Fruit fly (Drosophila melanogaster) whole organism, embryonic: Measurements from ENCODE around the gene Reepl1.

ENCODE experiments used
- CG10209 ChIP-seq: fragments of 200-800 bp; sonication (Bioruptor generic); optimal IDR thresholded peaks from 3 replicates; lab custom pipeline; 2017; ENCODE audit warnings: missing biosample characterization, mild to moderate bottlenecking, missing genetic modification characterization, missing genetic modification reagents
- CG10274 ChIP-seq: fragments of 200-800 bp; sonication (Bioruptor generic); optimal IDR thresholded peaks from 3 replicates; lab custom pipeline; 2017; ENCODE audit warnings: missing biosample characterization, mild to moderate bottlenecking, missing genetic modification characterization
- CG10321 ChIP-seq: fragments of 200-800 bp; sonication (Bioruptor generic); IDR thresholded peaks from 2 replicates; pipeline ENCODE4 v1.3.6; 2022; ENCODE audit warnings: missing biosample characterization, missing genetic modification characterization
- CG11093 ChIP-seq: fragments of 200-800 bp; sonication (Bioruptor generic); IDR thresholded peaks from 3 replicates; pipeline ENCODE4 v1.3.6; 2022; ENCODE audit warnings: missing biosample characterization, missing genetic modification characterization
- CG11696 ChIP-seq: fragments of 200-800 bp; sonication (Bioruptor generic); IDR thresholded peaks from 2 replicates; pipeline ENCODE4 v1.3.6; 2022; ENCODE audit warnings: missing biosample characterization, missing genetic modification characterization
- CG13424 ChIP-seq: fragments of 200-800 bp; sonication (Bioruptor generic); optimal IDR thresholded peaks from 2 replicates; lab custom pipeline; 2019; ENCODE audit warnings: missing biosample characterization, mild to moderate bottlenecking, missing genetic modification characterization, moderate library complexity
- CG15073 ChIP-seq: fragments of 200-800 bp; sonication (Bioruptor generic); optimal IDR thresholded peaks from 2 replicates; lab custom pipeline; 2016; ENCODE audit warnings: missing biosample characterization, missing genetic modification characterization
- CG15269 ChIP-seq: fragments of 200-800 bp; sonication (Bioruptor generic); optimal IDR thresholded peaks from 2 replicates; lab custom pipeline; 2018; ENCODE audit warnings: missing biosample characterization, mild to moderate bottlenecking, missing genetic modification characterization, moderate library complexity
- CG1529 ChIP-seq: fragments of 200-800 bp; sonication (Bioruptor generic); optimal IDR thresholded peaks from 3 replicates; lab custom pipeline; 2018; ENCODE audit warnings: missing biosample characterization, missing genetic modification characterization
- CG15601 ChIP-seq: fragments of 200-800 bp; sonication (Bioruptor generic); optimal IDR thresholded peaks from 3 replicates; lab custom pipeline; 2019; ENCODE audit warnings: missing biosample characterization, mild to moderate bottlenecking, missing genetic modification characterization, moderate library complexity
- CG15696 ChIP-seq: fragments of 200-800 bp; sonication (Bioruptor generic); optimal IDR thresholded peaks from 2 replicates; lab custom pipeline; 2019; ENCODE audit warnings: missing biosample characterization, mild to moderate bottlenecking, missing genetic modification characterization, moderate library complexity
- CG17186 ChIP-seq: fragments of 200-800 bp; sonication (Bioruptor generic); optimal IDR thresholded peaks from 3 replicates; lab custom pipeline; 2017; ENCODE audit warnings: missing biosample characterization, missing genetic modification reagents, missing genetic modification characterization
- CG17359 ChIP-seq: fragments of 200-800 bp; sonication (Bioruptor generic); optimal IDR thresholded peaks from 3 replicates; lab custom pipeline; 2018; ENCODE audit warnings: missing biosample characterization, mild to moderate bottlenecking, missing genetic modification characterization, moderate library complexity
- CG30020 ChIP-seq: fragments of 200-800 bp; optimal IDR thresholded peaks from 2 replicates; lab custom pipeline; 2019; ENCODE audit warnings: missing biosample characterization, mild to moderate bottlenecking, missing genetic modification characterization, moderate library complexity
- CG3065 ChIP-seq: fragments of 200-800 bp; sonication (Bioruptor generic); optimal IDR thresholded peaks from 2 replicates; lab custom pipeline; 2016; ENCODE audit warnings: missing biosample characterization, missing genetic modification characterization
- CG3726 ChIP-seq: fragments of 200-800 bp; sonication (Bioruptor generic); IDR thresholded peaks from 3 replicates; pipeline ENCODE4, ENCODE4 v1.3.6; 2022; ENCODE audit warnings: missing biosample characterization, missing genetic modification characterization
- CG3847 ChIP-seq: fragments of 200-800 bp; sonication (Bioruptor generic); IDR thresholded peaks from 2 replicates; pipeline ENCODE4 v1.3.6; 2022; ENCODE audit warnings: missing biosample characterization, missing genetic modification characterization
- CG4282 ChIP-seq: fragments of 200-800 bp; sonication (Bioruptor generic); optimal IDR thresholded peaks from 2 replicates; lab custom pipeline; 2016; ENCODE audit warnings: missing biosample characterization, missing genetic modification characterization
- CG4617 ChIP-seq: fragments of 200-800 bp; sonication (Bioruptor generic); optimal IDR thresholded peaks from 3 replicates; lab custom pipeline; 2016; ENCODE audit warnings: missing biosample characterization, missing genetic modification characterization, borderline replicate concordance
- CG6689 ChIP-seq: fragments of 200-800 bp; sonication (Bioruptor generic); IDR thresholded peaks from 2 replicates; pipeline ENCODE4 v1.3.6; 2022; ENCODE audit warnings: missing biosample characterization, missing genetic modification characterization
- D19A ChIP-seq: fragments of 200-800 bp; optimal IDR thresholded peaks from 3 replicates; lab custom pipeline; 2019; ENCODE audit warnings: missing biosample characterization, mild to moderate bottlenecking, missing genetic modification characterization, moderate library complexity
- Dek ChIP-seq: fragments of 200-800 bp; sonication (Bioruptor generic); optimal IDR thresholded peaks from 3 replicates; lab custom pipeline; 2019; ENCODE audit warnings: missing biosample characterization, mild to moderate bottlenecking, missing genetic modification characterization, moderate library complexity
- Eip74EF ChIP-seq, 2 experiments: fragments of 200-800 bp in 1 of 2; fragments of >200 bp in 1 of 2; sonication (Bioruptor generic) in 1 of 2; optimal IDR thresholded peaks; 2 replicates each; lab custom pipeline; 2017 to 2019; ENCODE audit warnings: missing biosample characterization in 2 of 2, missing genetic modification characterization in 2 of 2, mild to moderate bottlenecking in 1 of 2, moderate library complexity in 1 of 2
- Gug ChIP-seq: fragments of 200-800 bp; sonication (Bioruptor generic); IDR thresholded peaks from 4 replicates; pipeline ENCODE4 v1.3.6; 2022; ENCODE audit warnings: missing biosample characterization, missing genetic modification characterization
- Kr ChIP-seq: fragments of 200-800 bp; sonication (Bioruptor generic); optimal IDR thresholded peaks from 2 replicates; lab custom pipeline; 2017; ENCODE audit warnings: missing biosample characterization, mild to moderate bottlenecking, missing genetic modification characterization
- Max ChIP-seq: fragments of 200-800 bp; sonication (Bioruptor generic); optimal IDR thresholded peaks from 2 replicates; lab custom pipeline; 2016; ENCODE audit warnings: missing biosample characterization, mild to moderate bottlenecking, missing genetic modification characterization
- NFAT ChIP-seq: fragments of 200-800 bp; sonication (Bioruptor generic); IDR thresholded peaks from 2 replicates; pipeline ENCODE4 v1.3.6; 2022; ENCODE audit warnings: missing biosample characterization, missing genetic modification characterization
- Stat92E ChIP-seq, 3 experiments: fragments of >200 bp in 2 of 3; fragments of 200-800 bp in 1 of 3; sonication (Bioruptor generic) in 1 of 3; optimal IDR thresholded peaks; 2 replicates each; lab custom pipeline; 2017 to 2019; ENCODE audit warnings: missing biosample characterization in 3 of 3, missing genetic modification characterization in 3 of 3, mild to moderate bottlenecking in 1 of 3, moderate library complexity in 1 of 3
- al ChIP-seq: fragments of 200-800 bp; sonication (Bioruptor generic); IDR thresholded peaks from 2 replicates; pipeline ENCODE4 v1.3.6; 2022; ENCODE audit warnings: missing biosample characterization, missing genetic modification characterization
- ato ChIP-seq: fragments of 200-800 bp; sonication (Bioruptor generic); IDR thresholded peaks from 2 replicates; pipeline ENCODE4 v1.3.6; 2022; ENCODE audit warnings: missing biosample characterization, missing genetic modification characterization; ENCODE audit not compliant: partially characterized antibody
- br ChIP-seq: fragments of >200 bp; optimal IDR thresholded peaks from 2 replicates; lab custom pipeline; 2017
- cato ChIP-seq: fragments of 200-800 bp; sonication (Bioruptor generic); optimal IDR thresholded peaks from 2 replicates; lab custom pipeline; 2016; ENCODE audit warnings: missing biosample characterization, missing genetic modification characterization, borderline replicate concordance
- caup ChIP-seq: fragments of 200-800 bp; sonication (Bioruptor generic); optimal IDR thresholded peaks from 3 replicates; lab custom pipeline; 2017; ENCODE audit warnings: missing biosample characterization, mild to moderate bottlenecking, missing genetic modification characterization, moderate library complexity; ENCODE audit not compliant: severe bottlenecking
- ci ChIP-seq: fragments of 200-800 bp; sonication (Bioruptor generic); IDR thresholded peaks from 3 replicates; pipeline ENCODE4 v1.3.6; 2022; ENCODE audit warnings: missing biosample characterization, missing genetic modification characterization
- danr ChIP-seq: fragments of 200-800 bp; sonication (Bioruptor generic); IDR thresholded peaks from 2 replicates; pipeline ENCODE4 v1.3.6; 2022; ENCODE audit warnings: missing biosample characterization, missing genetic modification characterization
- ems ChIP-seq: fragments of 200-800 bp; sonication (Bioruptor generic); optimal IDR thresholded peaks from 3 replicates; lab custom pipeline; 2016; ENCODE audit warnings: missing biosample characterization, missing genetic modification characterization
- hth ChIP-seq: fragments of >200 bp; optimal IDR thresholded peaks from 2 replicates; lab custom pipeline; 2017; ENCODE audit warnings: inconsistent platforms
- jing ChIP-seq: fragments of 200-800 bp; sonication (Bioruptor generic); optimal IDR thresholded peaks from 2 replicates; lab custom pipeline; 2018; ENCODE audit warnings: missing biosample characterization, mild to moderate bottlenecking, missing genetic modification characterization
- kni ChIP-seq: fragments of 200-800 bp; sonication (Bioruptor generic); optimal IDR thresholded peaks from 3 replicates; lab custom pipeline; 2017; ENCODE audit warnings: mild to moderate bottlenecking, missing biosample characterization, missing genetic modification reagents, missing genetic modification characterization
- lmd ChIP-seq: fragments of 200-800 bp; sonication (Bioruptor generic); IDR thresholded peaks from 2 replicates; pipeline ENCODE4 v1.3.6; 2022; ENCODE audit warnings: missing biosample characterization, missing genetic modification characterization
- mam ChIP-seq: fragments of 200-800 bp; sonication (Bioruptor generic); optimal IDR thresholded peaks from 3 replicates; lab custom pipeline; 2016; ENCODE audit warnings: missing biosample characterization, missing genetic modification characterization
- nau ChIP-seq: fragments of 200-800 bp; sonication (Bioruptor generic); optimal IDR thresholded peaks from 3 replicates; lab custom pipeline; 2017; ENCODE audit warnings: missing biosample characterization, mild to moderate bottlenecking, missing genetic modification characterization, missing genetic modification reagents
- oc ChIP-seq: fragments of 200-800 bp; sonication (Bioruptor generic); optimal IDR thresholded peaks from 2 replicates; lab custom pipeline; 2018; ENCODE audit warnings: missing biosample characterization, mild to moderate bottlenecking, missing genetic modification characterization, moderate library complexity
- phol ChIP-seq: fragments of 200-800 bp; sonication (Bioruptor generic); optimal IDR thresholded peaks from 3 replicates; lab custom pipeline; 2018; ENCODE audit warnings: missing biosample characterization, mild to moderate bottlenecking, missing genetic modification characterization, moderate library complexity
- rib ChIP-seq: fragments of 200-800 bp; sonication (Bioruptor generic); IDR thresholded peaks from 2 replicates; pipeline ENCODE4 v1.3.6; 2022; ENCODE audit warnings: missing biosample characterization, missing genetic modification characterization
- trem ChIP-seq: fragments of 200-800 bp; optimal IDR thresholded peaks from 3 replicates; lab custom pipeline; 2019; ENCODE audit warnings: missing biosample characterization, mild to moderate bottlenecking, missing genetic modification characterization, moderate library complexity
- usp ChIP-seq: fragments of >200 bp; optimal IDR thresholded peaks from 2 replicates; lab custom pipeline; 2017; ENCODE audit warnings: missing biosample characterization, missing genetic modification characterization
- wek ChIP-seq: fragments of 200-800 bp; sonication (Bioruptor generic); optimal IDR thresholded peaks from 3 replicates; lab custom pipeline; 2018; ENCODE audit warnings: missing biosample characterization, mild to moderate bottlenecking, missing genetic modification characterization, moderate library complexity
- yki ChIP-seq: fragments of >200 bp; optimal IDR thresholded peaks from 3 replicates; lab custom pipeline; 2018

Gene Reepl1

DNA sequence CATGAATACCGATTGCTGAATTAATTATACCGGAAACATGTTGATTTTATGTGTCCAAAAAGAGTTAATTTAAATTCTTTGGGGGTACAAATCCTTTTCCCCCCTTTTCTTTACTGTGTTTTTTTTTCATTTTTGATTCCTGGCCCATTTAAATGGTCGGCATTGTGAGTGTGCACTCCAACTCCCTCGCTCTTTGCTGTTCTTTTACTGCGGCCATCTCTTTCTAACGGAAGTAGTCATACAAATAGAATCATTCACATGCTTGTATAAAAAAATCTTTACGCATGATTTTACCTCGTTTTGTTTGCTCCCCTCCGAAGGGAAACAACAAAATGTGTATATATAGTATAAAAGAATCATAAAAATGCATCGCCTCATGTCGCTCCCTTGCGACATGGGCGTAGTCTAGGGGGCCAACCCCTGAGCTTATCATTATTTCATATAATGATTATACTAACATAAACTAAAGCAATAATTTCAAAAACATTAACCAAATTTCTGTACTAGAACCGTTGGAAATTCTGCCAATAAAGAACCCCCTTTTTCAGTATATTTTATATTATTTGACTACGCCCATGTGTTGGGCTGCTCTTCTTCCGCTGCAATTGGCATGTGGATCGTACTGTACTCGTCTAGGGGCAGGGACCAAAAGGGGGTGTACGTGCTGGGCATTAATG is 44.3 kb upstream of the Reepl1 start (continued):
- TF ChIP-seq danr (GFP tag; lab: Robert Waterston, UW), result peak; percentile 53
- TF ChIP-seq CG10209 (GFP tag; lab: Kevin White, UChicago), result peak; percentile 72
- TF ChIP-seq rib (GFP tag; lab: Robert Waterston, UW), result no peak
- TF ChIP-seq Eip74EF (GFP tag; optimal IDR thresholded peaks at IDR 0.05; lab: Kevin White, UChicago), result peak in 1 of 2 experiments; percentile 81
- peak; percentile 12 for TF ChIP-seq CG15073
- TF ChIP-seq ci, result peak; percentile 94
- peak; percentile 47 for TF ChIP-seq wek
- TF ChIP-seq yki (lab: Kevin White, UChicago), result no peak
- no peak; the same call in 1 of the 2 replicates for TF ChIP-seq CG3847
- peak; percentile 79 for TF ChIP-seq CG17359 (tag; lab: Kevin White, UChicago)
- peak; percentile 19 for TF ChIP-seq CG10274
- TF ChIP-seq Kr, result peak; percentile 48
- 0 out of 3 replicates have a peak, but pooled peaks have one; percentile 46 for TF ChIP-seq CG11093 (GFP tag; lab: Robert Waterston, UW)
- TF ChIP-seq oc (tag; lab: Kevin White, UChicago), result peak; percentile 82
- peak; percentile 87 for TF ChIP-seq CG1529 (GFP tag; lab: Kevin White, UChicago)
- peak; percentile 49 for TF ChIP-seq CG30020
- peak; percentile 49 for TF ChIP-seq CG3065 (GFP tag; lab: Kevin White, UChicago)
- peak; percentile 1 for TF ChIP-seq mam (GFP tag; lab: Kevin White, UChicago)
- TF ChIP-seq CG15601 (tag; lab: Kevin White, UChicago), result peak; percentile 91
- TF ChIP-seq ato (GFP tag; lab: Robert Waterston, UW), result no peak
- TF ChIP-seq CG15696 (tag; lab: Kevin White, UChicago), result peak; percentile 87
- TF ChIP-seq NFAT (GFP tag; lab: Robert Waterston, UW), result no peak
- no peak for TF ChIP-seq CG4617
- peak; percentile 84 for TF ChIP-seq kni (GFP tag; lab: Kevin White, UChicago)
- TF ChIP-seq Stat92E (GFP tag; optimal IDR thresholded peaks at IDR 0.05; lab: Kevin White, UChicago), result peak in 1 of 3 experiments; percentile 30
- TF ChIP-seq br, result no peak
- TF ChIP-seq phol, result peak; percentile 89
- peak; percentile 24 for TF ChIP-seq Dek
- TF ChIP-seq Gug (GFP tag; lab: Robert Waterston, UW), result peak; percentile 50; the same call in 2 of the 4 replicates
- peak; percentile 87 for TF ChIP-seq trem (tag; lab: Kevin White, UChicago)
- TF ChIP-seq Max, result peak; percentile 65
- TF ChIP-seq CG4282, result no peak
- peak; percentile 80 for TF ChIP-seq CG6689 (GFP tag; lab: Robert Waterston, UW)
- peak; percentile 46 for TF ChIP-seq cato (GFP tag; lab: Kevin White, UChicago)
- no peak for TF ChIP-seq al (GFP tag; lab: Robert Waterston, UW)
- no peak for TF ChIP-seq usp (GFP tag; lab: Kevin White, UChicago)
- peak; percentile 35 for TF ChIP-seq CG17186
- TF ChIP-seq hth (lab: Kevin White, UChicago), result no peak
- TF ChIP-seq CG13424 (tag; lab: Kevin White, UChicago), result peak; percentile 82
- TF ChIP-seq lmd (GFP tag; lab: Robert Waterston, UW), result peak; percentile 70
- TF ChIP-seq jing (GFP tag; lab: Kevin White, UChicago), result peak; percentile 64
- peak; percentile 77; the same call in 2 of the 3 replicates for TF ChIP-seq CG3726 (GFP tag; lab: Robert Waterston, UW)
- TF ChIP-seq D19A (tag; lab: Kevin White, UChicago), result peak; percentile 85
- TF ChIP-seq caup (GFP tag; lab: Kevin White, UChicago), result peak; percentile 12
- TF ChIP-seq CG11696 (GFP tag; lab: Robert Waterston, UW), result peak; percentile 87
- TF ChIP-seq nau, result peak; percentile 22
- TF ChIP-seq ems (GFP tag; lab: Kevin White, UChicago), result peak; percentile 37
- peak; percentile 66 for TF ChIP-seq CG15269 (tag; lab: Kevin White, UChicago)
- TF ChIP-seq CG10321 (GFP tag; lab: Robert Waterston, UW), result 0 out of 2 replicates have a peak, but pooled peaks have one; percentile 12
